Worm (Caenorhabditis elegans) whole organism, L1 larva: ENCODE measurements around the gene srh-145.

Experiments
- ama-1 ChIP-seq: fragments of 150-350 bp; optimal IDR thresholded peaks from 2 replicates; lab custom pipeline; 2014
- tbx-2 ChIP-seq: sonication (generic microtip); optimal IDR thresholded peaks from 2 replicates; lab custom pipeline; 2016; ENCODE audit warnings: missing genetic modification characterization, missing compliant biosample characterization

ce11 chrV:16377849-16378248 lies 32.7 kb upstream of the srh-145 start, which contains the start of gene F13A7.1:
- TF ChIP-seq ama-1 (lab: Kevin White, UChicago) (no peak), tbx-2 (no peak)
